Fruit fly (Drosophila melanogaster): ENCODE data around the gene rdo.

The rdo gene

dm6 chr2L:18003028-18003836 is 8.9 kb upstream of the rdo start (continued):
- TF ChIP-seq CrebA (GFP tag; optimal IDR thresholded peaks at IDR 0.05; ENCODE audit: borderline replicate concordance) (no peak), Hr83 (GFP tag; optimal IDR thresholded peaks at IDR 0.05; ENCODE audit: poor library complexity, severe bottlenecking) (no peak), dmrt93B (GFP tag; optimal IDR thresholded peaks at IDR 0.05) (peak; percentile 49), fru (GFP tag; optimal IDR thresholded peaks at IDR 0.05) (peak; percentile 71), GATAd (GFP tag; optimal IDR thresholded peaks at IDR 0.05) (no peak), tai (GFP tag; optimal IDR thresholded peaks at IDR 0.05) (peak; percentile 34), lola (GFP tag; optimal IDR thresholded peaks at IDR 0.05) (no peak), Sp1 (GFP tag; optimal IDR thresholded peaks at IDR 0.05) (peak; percentile 78), rgr (GFP tag; optimal IDR thresholded peaks at IDR 0.05) (peak; percentile 62), Vsx2 (GFP tag; optimal IDR thresholded peaks at IDR 0.05; ENCODE audit: partially characterized antibody) (no peak), Dif (GFP tag; optimal IDR thresholded peaks at IDR 0.05; ENCODE audit: partially characterized antibody) (no peak), psq (GFP tag; optimal IDR thresholded peaks at IDR 0.05) (peak; percentile 80), usp (GFP tag; optimal IDR thresholded peaks at IDR 0.05) (no peak)

DNA sequence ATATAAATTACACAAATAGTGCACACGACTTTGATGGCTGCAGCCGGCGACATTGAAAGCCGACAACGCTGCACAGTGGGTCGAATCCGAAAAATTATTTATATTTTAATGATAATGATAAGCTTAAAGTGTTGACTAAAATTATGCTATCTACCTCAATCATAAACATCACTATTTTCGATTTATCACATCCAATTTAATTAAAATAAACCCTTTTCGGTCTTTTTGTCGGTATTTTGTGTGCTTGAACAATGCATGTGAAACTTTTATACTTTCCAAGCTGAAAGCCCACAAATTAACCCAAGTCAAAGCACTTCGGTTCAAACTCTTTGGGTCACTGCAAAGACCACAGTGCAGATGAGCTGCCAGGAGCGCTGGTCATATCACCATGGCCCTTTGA is 6.7 kb upstream of the rdo start:
- TF ChIP-seq Hnf4 (GFP tag; optimal IDR thresholded peaks at IDR 0.05) (no peak), Rel (GFP tag; optimal IDR thresholded peaks at IDR 0.05) (no peak), Rel (tag; optimal IDR thresholded peaks at IDR 0.05) (no peak), dmrt93B (GFP tag; optimal IDR thresholded peaks at IDR 0.05) (no peak), Hr83 (GFP tag; optimal IDR thresholded peaks at IDR 0.05; ENCODE audit: poor library complexity, severe bottlenecking) (no peak), HLH106 (tag; optimal IDR thresholded peaks at IDR 0.05) (no peak), woc (GFP tag; optimal IDR thresholded peaks at IDR 0.05) (no peak), Dfd (GFP tag; optimal IDR thresholded peaks at IDR 0.05) (no peak), CG32264 (GFP tag; optimal IDR thresholded peaks at IDR 0.05) (no peak), psq (GFP tag; optimal IDR thresholded peaks at IDR 0.05) (no peak), Dif (GFP tag; optimal IDR thresholded peaks at IDR 0.05; ENCODE audit: partially characterized antibody) (no peak), Vsx2 (GFP tag; optimal IDR thresholded peaks at IDR 0.05; ENCODE audit: partially characterized antibody) (no peak), sage (GFP tag; optimal IDR thresholded peaks at IDR 0.05) (no peak), CrebA (GFP tag; optimal IDR thresholded peaks at IDR 0.05; ENCODE audit: borderline replicate concordance) (no peak), lola (GFP tag; optimal IDR thresholded peaks at IDR 0.05) (no peak), h (GFP tag; optimal IDR thresholded peaks at IDR 0.05) (no peak)

DNA sequence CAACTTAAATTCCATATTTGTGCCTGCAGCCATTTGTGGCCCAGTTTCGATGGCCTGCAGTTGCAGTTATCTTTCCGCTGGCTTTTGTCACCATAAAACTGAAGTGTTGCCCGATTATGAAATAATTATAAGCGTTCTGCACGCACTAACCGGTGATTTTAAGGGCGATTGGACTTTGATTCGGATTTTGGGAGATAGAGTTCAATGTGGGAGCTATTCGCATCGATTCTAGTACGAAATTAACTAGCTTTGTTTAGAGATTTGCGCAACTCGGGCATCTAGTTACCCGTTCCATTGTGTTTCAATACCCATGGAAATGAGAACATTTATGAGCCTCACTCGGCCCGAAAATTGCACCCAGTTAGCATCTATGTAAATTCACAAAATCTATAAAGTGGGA is 5.9 kb upstream of the rdo start, which contains the start of gene CG5693:
Gene CG5693 (plus strand): TSS at position 301 of the 400 bp plus-strand sequence.
- no peak for TF ChIP-seq pan (optimal IDR thresholded peaks at IDR 0.05)

DNA sequence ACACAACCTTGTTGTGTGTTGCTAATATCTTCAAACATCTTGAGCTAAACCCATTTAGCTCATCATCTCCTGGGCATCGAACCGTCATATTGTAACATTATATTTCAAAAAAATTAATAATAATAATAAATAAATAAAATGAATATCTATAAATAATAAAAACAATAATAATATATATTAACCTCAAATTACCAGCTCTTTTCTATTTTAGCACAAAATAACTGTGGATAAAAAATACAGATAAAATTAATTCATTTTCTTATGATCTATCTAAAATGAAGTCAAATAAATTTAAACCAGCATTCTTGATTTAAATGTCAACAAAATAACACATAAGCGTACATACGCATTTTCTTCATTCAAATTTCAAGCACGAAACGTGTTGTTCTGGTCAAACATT is 5.1 kb upstream of the rdo start, which contains the start of gene CG42659:
Gene CG42659 (plus strand): TSS at position 301 of the 400 bp plus-strand sequence.
- TF ChIP-seq ey (GFP tag; optimal IDR thresholded peaks at IDR 0.05), result no peak
- no peak for TF ChIP-seq br (GFP tag; optimal IDR thresholded peaks at IDR 0.05)
- no peak for TF ChIP-seq GATAd (GFP tag; optimal IDR thresholded peaks at IDR 0.05)
- TF ChIP-seq dl (GFP tag; optimal IDR thresholded peaks at IDR 0.05; ENCODE audit: insufficient read depth in 1 of 2, partially characterized antibody in 2 of 2), result no peak
- TF ChIP-seq dsf (GFP tag; optimal IDR thresholded peaks at IDR 0.05; ENCODE audit: borderline replicate concordance), result no peak
- no peak for TF ChIP-seq woc (GFP tag; optimal IDR thresholded peaks at IDR 0.05)
- no peak for TF ChIP-seq Dif (GFP tag; optimal IDR thresholded peaks at IDR 0.05; ENCODE audit: partially characterized antibody)
- no peak for TF ChIP-seq tai (GFP tag; optimal IDR thresholded peaks at IDR 0.05)

DNA sequence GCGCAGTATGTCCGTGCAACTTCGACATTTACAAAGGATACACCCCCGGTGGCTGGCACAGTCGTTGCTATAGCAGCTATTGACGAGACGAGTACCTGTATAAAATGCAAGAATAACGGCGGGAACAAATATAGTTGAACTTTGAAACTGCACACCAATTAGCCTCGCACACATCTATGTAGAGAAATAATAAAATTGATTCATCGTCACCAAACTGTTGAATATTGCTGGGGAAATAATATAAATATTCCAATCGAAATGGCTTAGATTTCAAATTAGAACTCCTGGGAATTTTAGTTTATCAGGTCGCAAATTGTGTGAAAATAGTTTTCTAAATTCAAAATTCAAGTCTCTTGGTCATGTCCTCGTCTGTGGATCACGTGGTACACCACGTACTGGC is 4.5 kb upstream of the rdo start, which contains the start of the genes CG42634 and CG42635:
Gene CG42634 (plus strand): TSS at position 301 of the 400 bp plus-strand sequence.
Gene CG42635 (plus strand): TSS at position 301 of the 400 bp plus-strand sequence.
- TF ChIP-seq h (GFP tag; optimal IDR thresholded peaks at IDR 0.05) (no peak), foxo (GFP tag; optimal IDR thresholded peaks at IDR 0.05) (no peak), sage (GFP tag; optimal IDR thresholded peaks at IDR 0.05) (no peak), br (GFP tag; optimal IDR thresholded peaks at IDR 0.05) (no peak), N (GFP tag; optimal IDR thresholded peaks at IDR 0.05) (no peak), CrebA (GFP tag; optimal IDR thresholded peaks at IDR 0.05; ENCODE audit: borderline replicate concordance) (no peak), rgr (GFP tag; optimal IDR thresholded peaks at IDR 0.05) (no peak), dsf (GFP tag; optimal IDR thresholded peaks at IDR 0.05; ENCODE audit: borderline replicate concordance) (no peak)
